Fruit fly (Drosophila melanogaster) whole organism, embryonic: ENCODE measurements around the gene CG10700.

ENCODE experiments used
- Atf6 ChIP-seq: fragments of 200-800 bp; sonication (Bioruptor generic); IDR thresholded peaks from 2 replicates; pipeline ENCODE4 v1.3.6; 2022; ENCODE audit warnings: missing biosample characterization, missing genetic modification characterization
- CG10565 ChIP-seq: fragments of 200-800 bp; sonication (Bioruptor generic); optimal IDR thresholded peaks from 3 replicates; lab custom pipeline; 2016; ENCODE audit warnings: missing biosample characterization, mild to moderate bottlenecking, missing genetic modification characterization
- CG11085 ChIP-seq: fragments of 200-800 bp; sonication (Bioruptor generic); IDR thresholded peaks from 2 replicates; pipeline ENCODE4 v1.3.6; 2022; ENCODE audit warnings: missing biosample characterization, missing genetic modification characterization
- CG11247 ChIP-seq: fragments of 200-800 bp; sonication (Bioruptor generic); IDR thresholded peaks from 2 replicates; pipeline ENCODE4 v1.3.6; 2022; ENCODE audit warnings: missing biosample characterization, missing genetic modification characterization
- CG11695 ChIP-seq: fragments of 200-800 bp; sonication (Bioruptor generic); IDR thresholded peaks from 3 replicates; pipeline ENCODE4 v1.3.6; 2022; ENCODE audit warnings: missing biosample characterization, missing genetic modification characterization
- CG12236 ChIP-seq: fragments of 200-800 bp; sonication (Bioruptor generic); optimal IDR thresholded peaks from 2 replicates; lab custom pipeline; 2016; ENCODE audit warnings: missing biosample characterization, missing genetic modification characterization
- CG13123 ChIP-seq: fragments of 200-800 bp; sonication (Bioruptor generic); optimal IDR thresholded peaks from 2 replicates; lab custom pipeline; 2016; ENCODE audit warnings: missing biosample characterization, missing genetic modification characterization
- CG15479 ChIP-seq: fragments of 200-800 bp; sonication (Bioruptor generic); optimal IDR thresholded peaks from 3 replicates; lab custom pipeline; 2019; ENCODE audit warnings: missing biosample characterization, mild to moderate bottlenecking, missing genetic modification characterization, moderate library complexity
- CG17359 ChIP-seq: fragments of 200-800 bp; sonication (Bioruptor generic); optimal IDR thresholded peaks from 3 replicates; lab custom pipeline; 2018; ENCODE audit warnings: missing biosample characterization, mild to moderate bottlenecking, missing genetic modification characterization, moderate library complexity
- CG17829 ChIP-seq: fragments of 200-800 bp; optimal IDR thresholded peaks from 2 replicates; lab custom pipeline; 2019; ENCODE audit warnings: missing biosample characterization, mild to moderate bottlenecking, missing genetic modification characterization, moderate library complexity
- CG1832 ChIP-seq: fragments of 200-800 bp; sonication (Bioruptor generic); optimal IDR thresholded peaks from 2 replicates; lab custom pipeline; 2017; ENCODE audit warnings: missing biosample characterization, mild to moderate bottlenecking, missing genetic modification characterization, inconsistent platforms
- CG2129 ChIP-seq: fragments of 200-800 bp; sonication (Bioruptor generic); IDR thresholded peaks from 2 replicates; pipeline ENCODE4 v1.3.6; 2022; ENCODE audit warnings: missing biosample characterization, missing genetic modification characterization; ENCODE audit not compliant: partially characterized antibody
- CG2202 ChIP-seq: fragments of 200-800 bp; sonication (Bioruptor generic); optimal IDR thresholded peaks from 2 replicates; lab custom pipeline; 2018; ENCODE audit warnings: missing biosample characterization, mild to moderate bottlenecking, missing genetic modification characterization
- CG31388 ChIP-seq: fragments of 200-800 bp; sonication (Bioruptor generic); optimal IDR thresholded peaks from 2 replicates; lab custom pipeline; 2016; ENCODE audit warnings: missing biosample characterization, missing genetic modification characterization
- CG4360 ChIP-seq: fragments of 200-800 bp; sonication (Bioruptor generic); IDR thresholded peaks from 2 replicates; pipeline ENCODE4 v1.3.6; 2022; ENCODE audit warnings: missing biosample characterization, missing genetic modification characterization
- CG4730 ChIP-seq: fragments of 200-800 bp; sonication (Bioruptor generic); IDR thresholded peaks from 2 replicates; pipeline ENCODE4 v1.3.6; 2022; ENCODE audit warnings: missing biosample characterization, missing genetic modification characterization
- CG4854 ChIP-seq: fragments of 200-800 bp; sonication (Bioruptor generic); optimal IDR thresholded peaks from 2 replicates; lab custom pipeline; 2016; ENCODE audit warnings: missing biosample characterization, missing genetic modification characterization, inconsistent platforms
- CG6813 ChIP-seq: fragments of 200-800 bp; sonication (Bioruptor generic); optimal IDR thresholded peaks from 2 replicates; lab custom pipeline; 2017; ENCODE audit warnings: missing biosample characterization, missing genetic modification characterization, mild to moderate bottlenecking, moderate library complexity, missing genetic modification reagents
- CG7786 ChIP-seq: fragments of 200-800 bp; sonication (Bioruptor generic); optimal IDR thresholded peaks from 2 replicates; lab custom pipeline; 2016; ENCODE audit warnings: missing biosample characterization, missing genetic modification characterization
- CG8359 ChIP-seq: fragments of 200-800 bp; sonication (Bioruptor generic); optimal IDR thresholded peaks from 2 replicates; lab custom pipeline; 2017; ENCODE audit warnings: missing biosample characterization, mild to moderate bottlenecking, missing genetic modification characterization, borderline replicate concordance
- Camta ChIP-seq: fragments of 200-800 bp; sonication (Bioruptor generic); optimal IDR thresholded peaks from 2 replicates; lab custom pipeline; 2016; ENCODE audit warnings: missing biosample characterization, missing genetic modification characterization
- Eip74EF ChIP-seq, 2 experiments: fragments of 200-800 bp in 1 of 2; fragments of >200 bp in 1 of 2; sonication (Bioruptor generic) in 1 of 2; optimal IDR thresholded peaks; 2 replicates each; lab custom pipeline; 2017 to 2019; ENCODE audit warnings: missing biosample characterization in 2 of 2, missing genetic modification characterization in 2 of 2, mild to moderate bottlenecking in 1 of 2, moderate library complexity in 1 of 2
- Fer1 ChIP-seq: fragments of 200-800 bp; sonication (Bioruptor generic); optimal IDR thresholded peaks from 2 replicates; lab custom pipeline; 2017; ENCODE audit warnings: missing biosample characterization, mild to moderate bottlenecking, missing genetic modification characterization
- H15 ChIP-seq: fragments of 200-800 bp; sonication (Bioruptor generic); IDR thresholded peaks from 3 replicates; pipeline ENCODE4 v1.3.6; 2022; ENCODE audit warnings: missing biosample characterization, missing genetic modification characterization
- HmgD ChIP-seq: fragments of 200-800 bp; sonication (Bioruptor generic); optimal IDR thresholded peaks from 3 replicates; lab custom pipeline; 2016; ENCODE audit warnings: missing biosample characterization, missing genetic modification characterization
- MBD-R2 ChIP-seq: fragments of 200-800 bp; sonication (Bioruptor generic); IDR thresholded peaks from 2 replicates; pipeline ENCODE4 v1.3.6; 2022; ENCODE audit warnings: missing biosample characterization, missing genetic modification characterization
- Oli ChIP-seq: fragments of 200-800 bp; sonication (Bioruptor generic); optimal IDR thresholded peaks from 2 replicates; lab custom pipeline; 2018; ENCODE audit warnings: missing biosample characterization, mild to moderate bottlenecking, missing genetic modification characterization, moderate library complexity
- Ssrp ChIP-seq: fragments of 200-800 bp; sonication (Bioruptor generic); optimal IDR thresholded peaks from 2 replicates; lab custom pipeline; 2018; ENCODE audit warnings: missing biosample characterization, mild to moderate bottlenecking, missing genetic modification characterization, moderate library complexity
- Xbp1 ChIP-seq: fragments of 200-800 bp; sonication (Bioruptor generic); optimal IDR thresholded peaks from 3 replicates; lab custom pipeline; 2016; ENCODE audit warnings: missing biosample characterization, mild to moderate bottlenecking, missing genetic modification characterization
- ab ChIP-seq: fragments of 200-800 bp; sonication (Bioruptor generic); optimal IDR thresholded peaks from 2 replicates; lab custom pipeline; 2016; ENCODE audit warnings: missing biosample characterization, missing genetic modification characterization
- abd-A ChIP-seq: fragments of 200-800 bp; sonication (Bioruptor generic); optimal IDR thresholded peaks from 3 replicates; lab custom pipeline; 2019; ENCODE audit warnings: missing biosample characterization, mild to moderate bottlenecking, missing genetic modification characterization, moderate library complexity
- bigmax ChIP-seq: fragments of 200-800 bp; sonication (Bioruptor generic); optimal IDR thresholded peaks from 2 replicates; lab custom pipeline; 2018; ENCODE audit warnings: missing biosample characterization, mild to moderate bottlenecking, missing genetic modification characterization
- chinmo ChIP-seq: fragments of 200-800 bp; sonication (Bioruptor generic); IDR thresholded peaks from 4 replicates; pipeline ENCODE4 v1.3.6; 2022; ENCODE audit warnings: missing biosample characterization, missing genetic modification characterization; ENCODE audit not compliant: partially characterized antibody
- chm ChIP-seq: fragments of 200-800 bp; sonication (Bioruptor generic); IDR thresholded peaks from 2 replicates; pipeline ENCODE4 v1.3.6; 2022; ENCODE audit warnings: missing biosample characterization, missing genetic modification characterization
- dm ChIP-seq: fragments of 200-800 bp; sonication (Bioruptor generic); optimal IDR thresholded peaks from 3 replicates; lab custom pipeline; 2016; ENCODE audit warnings: missing biosample characterization, missing genetic modification characterization
- dmrt99B ChIP-seq: fragments of 200-800 bp; sonication (Bioruptor generic); optimal IDR thresholded peaks from 2 replicates; lab custom pipeline; 2018; ENCODE audit warnings: missing biosample characterization, mild to moderate bottlenecking, missing genetic modification characterization, moderate library complexity
- eve ChIP-seq, 2 experiments: fragments of >200 bp; optimal IDR thresholded peaks; 2 replicates each; lab custom pipeline; 2017; ENCODE audit warnings: missing biosample characterization in 2 of 2, missing genetic modification characterization in 2 of 2
- fd3F ChIP-seq: fragments of 200-800 bp; sonication (Bioruptor generic); optimal IDR thresholded peaks from 2 replicates; lab custom pipeline; 2018; ENCODE audit warnings: missing biosample characterization, mild to moderate bottlenecking, missing genetic modification characterization, moderate library complexity
- jigr1 ChIP-seq: fragments of 200-800 bp; sonication (Bioruptor generic); IDR thresholded peaks from 3 replicates; pipeline ENCODE4 v1.3.6; 2022; ENCODE audit warnings: missing biosample characterization, missing genetic modification characterization
- klu ChIP-seq: fragments of 200-800 bp; sonication (Bioruptor generic); IDR thresholded peaks from 2 replicates; pipeline ENCODE4 v1.3.6; 2022; ENCODE audit warnings: missing biosample characterization, missing genetic modification characterization
- maf-S ChIP-seq: fragments of 200-800 bp; sonication (Bioruptor generic); optimal IDR thresholded peaks from 2 replicates; lab custom pipeline; 2016; ENCODE audit warnings: missing biosample characterization, missing genetic modification characterization
- pnt ChIP-seq: fragments of 200-800 bp; sonication (Bioruptor generic); optimal IDR thresholded peaks from 3 replicates; lab custom pipeline; 2016; ENCODE audit warnings: missing biosample characterization, missing genetic modification characterization
- ranshi ChIP-seq: fragments of 200-800 bp; sonication (Bioruptor generic); IDR thresholded peaks from 2 replicates; pipeline ENCODE4 v1.3.6; 2022; ENCODE audit warnings: missing biosample characterization, missing genetic modification characterization
- ro ChIP-seq: fragments of 200-800 bp; sonication (Bioruptor generic); IDR thresholded peaks from 2 replicates; pipeline ENCODE4 v1.3.6; 2022; ENCODE audit warnings: missing biosample characterization, missing genetic modification characterization
- row ChIP-seq: fragments of 200-800 bp; sonication (Bioruptor generic); IDR thresholded peaks from 3 replicates; pipeline ENCODE4 v1.3.6; 2022; ENCODE audit warnings: missing biosample characterization, missing genetic modification characterization
- schlank ChIP-seq: fragments of 200-800 bp; sonication (Bioruptor generic); optimal IDR thresholded peaks from 2 replicates; lab custom pipeline; 2018; ENCODE audit warnings: missing biosample characterization, mild to moderate bottlenecking, missing genetic modification characterization
- sd ChIP-seq: fragments of 200-800 bp; sonication (Bioruptor generic); optimal IDR thresholded peaks from 3 replicates; lab custom pipeline; 2018; ENCODE audit warnings: missing biosample characterization, mild to moderate bottlenecking, missing genetic modification characterization, moderate library complexity
- sens-2 ChIP-seq: fragments of 200-800 bp; sonication (Bioruptor generic); IDR thresholded peaks from 2 replicates; pipeline ENCODE4 v1.3.6; 2022; ENCODE audit warnings: missing biosample characterization, missing genetic modification characterization
- seq ChIP-seq: fragments of 200-800 bp; sonication (Bioruptor generic); IDR thresholded peaks from 2 replicates; pipeline ENCODE4 v1.3.6; 2022; ENCODE audit warnings: missing biosample characterization, missing genetic modification characterization
- sim ChIP-seq: fragments of 200-800 bp; sonication (Bioruptor generic); IDR thresholded peaks from 2 replicates; pipeline ENCODE4 v1.3.6; 2022; ENCODE audit warnings: missing biosample characterization, missing genetic modification characterization
- sima ChIP-seq: fragments of 200-800 bp; sonication (Bioruptor generic); optimal IDR thresholded peaks from 2 replicates; lab custom pipeline; 2016; ENCODE audit warnings: missing biosample characterization, missing genetic modification characterization
- trem ChIP-seq: fragments of 200-800 bp; optimal IDR thresholded peaks from 3 replicates; lab custom pipeline; 2019; ENCODE audit warnings: missing biosample characterization, mild to moderate bottlenecking, missing genetic modification characterization, moderate library complexity

The CG10700 gene

dm6 chr2L:19048912-19049311, 29.9 kb downstream of the CG10700 start, which contains the start of gene CG10470 (continued):
- TF ChIP-seq trem (tag; lab: Kevin White, UChicago) (no peak), Xbp1 (GFP tag; lab: Kevin White, UChicago) (no peak), HmgD (no peak), ro (GFP tag; lab: Robert Waterston, UW) (no peak), CG6813 (GFP tag; lab: Kevin White, UChicago) (no peak), CG1832 (no peak), CG2129 (GFP tag; lab: Robert Waterston, UW) (peak; percentile 50), sim (GFP tag; lab: Robert Waterston, UW) (no peak), CG2202 (no peak), Eip74EF (GFP tag; optimal IDR thresholded peaks at IDR 0.05; lab: Kevin White, UChicago) (no peak), Atf6 (no peak), Oli (no peak), CG11695 (GFP tag; lab: Robert Waterston, UW) (no peak), CG17359 (peak; percentile 28), pnt (GFP tag; lab: Kevin White, UChicago) (no peak), Fer1 (GFP tag; lab: Kevin White, UChicago) (peak; percentile 13), MBD-R2 (peak; percentile 56; the same call in 1 of the 2 replicates), maf-S (no peak), dmrt99B (peak; percentile 23), ranshi (GFP tag; lab: Robert Waterston, UW) (no peak), CG4730 (GFP tag; lab: Robert Waterston, UW) (no peak), row (GFP tag; lab: Robert Waterston, UW) (peak; percentile 54; the same call in 1 of the 3 replicates), chinmo (GFP tag; lab: Robert Waterston, UW) (peak; percentile 84; the same call in 2 of the 4 replicates), klu (no peak), eve (GFP tag; optimal IDR thresholded peaks at IDR 0.05; lab: Kevin White, UChicago) (no peak), CG13123 (GFP tag; lab: Kevin White, UChicago) (no peak), Ssrp (tag; lab: Kevin White, UChicago) (no peak), CG11085 (GFP tag; lab: Robert Waterston, UW) (no peak), CG8359 (no peak), fd3F (GFP tag; lab: Kevin White, UChicago) (no peak), CG11247 (GFP tag; lab: Robert Waterston, UW) (no peak), seq (GFP tag; lab: Robert Waterston, UW) (no peak), CG31388 (no peak), sima (GFP tag; lab: Kevin White, UChicago) (no peak), sd (tag; lab: Kevin White, UChicago) (no peak), CG15479 (GFP tag; lab: Kevin White, UChicago) (no peak), CG17829 (peak; percentile 54), chm (GFP tag; lab: Robert Waterston, UW) (no peak), Camta (no peak), CG4360 (GFP tag; lab: Robert Waterston, UW) (no peak), CG4854 (GFP tag; lab: Kevin White, UChicago) (no peak), CG10565 (GFP tag; lab: Kevin White, UChicago) (no peak), dm (GFP tag; lab: Kevin White, UChicago) (no peak), CG7786 (GFP tag; lab: Kevin White, UChicago) (no peak), bigmax (GFP tag; lab: Kevin White, UChicago) (no peak), schlank (tag; lab: Kevin White, UChicago) (no peak), sens-2 (no peak), jigr1 (GFP tag; lab: Robert Waterston, UW) (no peak), ab (no peak), H15 (GFP tag; lab: Robert Waterston, UW) (no peak), abd-A (no peak), CG12236 (no peak)
